Fruit fly (Drosophila melanogaster) S2 (cell line): Measurements from ENCODE around the gene Mettl2.

ENCODE experiments used
- CG8478 ChIP-seq: fragments of >200 bp; optimal IDR thresholded peaks from 2 replicates; lab custom pipeline; 2018
- CTCF ChIP-seq, 2 experiments: fragments of >200 bp; optimal IDR thresholded peaks; 2 replicates each; lab custom pipeline; 2018

- TF ChIP-seq CTCF (optimal IDR thresholded peaks at IDR 0.05; lab: Kevin White, UChicago) (no peak), CG8478 (lab: Kevin White, UChicago) (no peak)
These were observed 24.5 kb upstream of the Mettl2 start for dm6 chr3L:1663531-1663930.
